Worm (Caenorhabditis elegans): ENCODE results near the gene K06A4.2.
A peak's percentile ranks its signal among the peaks of the same experiment; 100 is the strongest.

K06A4.2 gene

DNA sequence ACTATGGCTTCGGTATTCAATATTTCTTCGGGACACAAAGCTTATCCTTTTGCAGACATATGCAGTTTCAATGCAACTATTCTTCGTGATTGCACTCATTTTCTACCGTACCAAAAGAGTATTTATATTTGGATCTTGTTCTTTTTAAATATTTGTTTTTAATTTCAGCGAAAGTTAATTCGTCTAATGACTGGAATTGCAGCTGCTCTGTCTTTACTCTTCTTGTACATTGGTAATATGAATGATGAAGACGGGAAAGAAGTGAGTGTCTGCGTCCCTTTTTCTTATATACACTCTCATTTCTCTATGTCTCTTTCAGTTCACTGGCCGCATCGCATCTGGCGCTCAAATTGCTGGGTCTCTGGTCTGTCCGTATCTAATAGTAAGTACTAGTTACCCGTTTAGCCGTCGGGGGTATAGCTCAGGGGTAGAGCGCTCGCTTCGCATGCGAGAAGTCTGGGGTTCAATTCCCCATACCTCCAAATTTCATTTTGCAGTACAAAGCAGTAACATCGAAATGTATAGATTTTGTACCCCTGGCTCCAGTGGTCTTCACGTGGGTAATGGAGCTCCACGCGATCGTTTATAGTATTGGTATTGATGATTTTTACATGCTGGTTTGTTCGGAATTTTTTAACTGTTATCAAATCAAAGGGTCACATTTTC, 19.3 kb downstream of the K06A4.2 start (continued):
- TF ChIP-seq attf-3 (GFP tag; conservative IDR thresholded peaks at IDR 0.05) (no peak), cebp-1 (GFP tag; IDR thresholded peaks at IDR 0.05) (no peak), cebp-1 (tag; optimal IDR thresholded peaks at IDR 0.05) (no peak), sdz-38 (tag; optimal IDR thresholded peaks at IDR 0.05) (peak; percentile 20), aptf-3 (GFP tag; IDR thresholded peaks at IDR 0.05) (0 out of 2 replicates have a peak, but pooled peaks have one; percentile 77), fkh-3 (tag; optimal IDR thresholded peaks at IDR 0.05) (peak; percentile 66), zfh-2 (GFP tag; conservative IDR thresholded peaks at IDR 0.05) (no peak), lin-26 (GFP tag; IDR thresholded peaks at IDR 0.05) (peak; percentile 87), ztf-3 (GFP tag; optimal IDR thresholded peaks at IDR 0.05) (peak; percentile 36), F57A8.1 (GFP tag; optimal IDR thresholded peaks at IDR 0.05) (no peak), zim-3 (tag; optimal IDR thresholded peaks at IDR 0.05) (peak; percentile 92), efl-1 (GFP tag; optimal IDR thresholded peaks at IDR 0.05) (no peak), rpc-1 (optimal IDR thresholded peaks at IDR 0.05) (peak; percentile 81), rpc-1 (tag; optimal IDR thresholded peaks at IDR 0.05) (peak; percentile 74), Y95B8A.8 (GFP tag; IDR thresholded peaks at IDR 0.05) (no peak), nhr-80 (tag; optimal IDR thresholded peaks at IDR 0.05) (no peak), nhr-120 (GFP tag; IDR thresholded peaks at IDR 0.05) (peak; percentile 92; the same call in 1 of the 2 replicates), cebp-2 (GFP tag; IDR thresholded peaks at IDR 0.05) (peak; percentile 83; the same call in 1 of the 2 replicates), mel-28 (tag; optimal IDR thresholded peaks at IDR 0.05; ENCODE audit: borderline replicate concordance) (no peak), C17E4.6 (GFP tag; IDR thresholded peaks at IDR 0.05) (no peak), Y56A3A.18 (GFP tag; IDR thresholded peaks at IDR 0.05) (peak; percentile 94), lin-54 (GFP tag; optimal IDR thresholded peaks at IDR 0.05) (no peak), nhr-90 (tag; optimal IDR thresholded peaks at IDR 0.05) (peak; percentile 58), nfyb-1 (GFP tag; IDR thresholded peaks at IDR 0.05) (peak; percentile 89), aptf-2 (GFP tag; conservative IDR thresholded peaks at IDR 0.05) (no peak), him-1 (tag; optimal IDR thresholded peaks at IDR 0.05) (peak; percentile 88), T26A5.8 (tag; optimal IDR thresholded peaks at IDR 0.05) (peak; percentile 46), hlh-12 (tag; optimal IDR thresholded peaks at IDR 0.05) (no peak), F39B2.1 (GFP tag; IDR thresholded peaks at IDR 0.05) (no peak), pbrm-1 (GFP tag; IDR thresholded peaks at IDR 0.05) (peak; percentile 44; the same call in 1 of the 2 replicates), T07F8.4 (tag; optimal IDR thresholded peaks at IDR 0.05) (peak; percentile 49), B0261.1 (tag; optimal IDR thresholded peaks at IDR 0.05) (peak; percentile 95), snpc-1.1 (tag; optimal IDR thresholded peaks at IDR 0.05; ENCODE audit: insufficient read depth) (peak; percentile 88), attf-6 (GFP tag; IDR thresholded peaks at IDR 0.05) (no peak), hmg-20 (GFP tag; IDR thresholded peaks at IDR 0.05) (peak; percentile 72; the same call in 1 of the 2 replicates), nfya-2 (GFP tag; IDR thresholded peaks at IDR 0.05) (no peak), ZK185.1 (tag; optimal IDR thresholded peaks at IDR 0.05; ENCODE audit: poor library complexity, severe bottlenecking) (peak; percentile 81), ekl-4 (GFP tag; IDR thresholded peaks at IDR 0.05) (peak; percentile 70), dox-1 (GFP tag; IDR thresholded peaks at IDR 0.05) (peak; percentile 80), D2030.7 (GFP tag; IDR thresholded peaks at IDR 0.05) (peak; percentile 42), snpc-4 (GFP tag; optimal IDR thresholded peaks at IDR 0.05) (peak; percentile 82), snpc-4 (tag; optimal IDR thresholded peaks at IDR 0.05) (peak; percentile 89 to 95 (median 92)), rcor-1 (GFP tag; IDR thresholded peaks at IDR 0.05) (peak; percentile 78), ztf-22 (GFP tag; optimal IDR thresholded peaks at IDR 0.05) (no peak), C06A6.2 (GFP tag; conservative IDR thresholded peaks at IDR 0.05) (peak; percentile 43; the same call in 1 of the 2 replicates), B0019.2 (GFP tag; conservative IDR thresholded peaks at IDR 0.05) (no peak), F22D6.2 (tag; optimal IDR thresholded peaks at IDR 0.05) (peak; percentile 30), mcd-1 (GFP tag; IDR thresholded peaks at IDR 0.05) (no peak; the same call in 1 of the 2 replicates), ccch-3 (GFP tag; optimal IDR thresholded peaks at IDR 0.05) (no peak)

Data from whole organism, young adult.